Worm (Caenorhabditis elegans): ENCODE results near the gene abu-11.

The abu-11 gene

ce11 chrII:221212-221611, 26.9 kb upstream of the abu-11 start:
- TF ChIP-seq vab-7 (GFP tag; IDR thresholded peaks at IDR 0.05): no peak
- peak; percentile 23 for TF ChIP-seq nhr-102 (tag; optimal IDR thresholded peaks at IDR 0.05)
- TF ChIP-seq dmd-8 (GFP tag; IDR thresholded peaks at IDR 0.05): no peak
- peak; percentile 64 for TF ChIP-seq mes-2 (tag; optimal IDR thresholded peaks at IDR 0.05; ENCODE audit: poor library complexity, severe bottlenecking)
- peak; percentile 73 for TF ChIP-seq dpl-1 (GFP tag; optimal IDR thresholded peaks at IDR 0.05)
- TF ChIP-seq snpc-1.2 (GFP tag; IDR thresholded peaks at IDR 0.05): 0 out of 2 replicates have a peak, but pooled peaks have one; percentile 8
- TF ChIP-seq egl-43 (GFP tag; IDR thresholded peaks at IDR 0.05): peak; percentile 70
- peak; percentile 91 for TF ChIP-seq mxl-3 (GFP tag; optimal IDR thresholded peaks at IDR 0.05)
- TF ChIP-seq F37D6.2 (tag; optimal IDR thresholded peaks at IDR 0.05): peak; percentile 21
- TF ChIP-seq daf-8 (GFP tag; IDR thresholded peaks at IDR 0.05): no peak
- no peak for TF ChIP-seq Y105C5A.15 (GFP tag; IDR thresholded peaks at IDR 0.05)
- TF ChIP-seq duxl-1 (tag; optimal IDR thresholded peaks at IDR 0.05; ENCODE audit: poor library complexity): peak; percentile 35
- TF ChIP-seq hlh-11 (tag; optimal IDR thresholded peaks at IDR 0.05): peak; percentile 91
- peak; percentile 55 for TF ChIP-seq pha-4 (GFP tag; IDR thresholded peaks at IDR 0.05)
- TF ChIP-seq pha-4 (tag; optimal IDR thresholded peaks at IDR 0.05): no peak
- TF ChIP-seq rbr-2 (tag; optimal IDR thresholded peaks at IDR 0.05): peak; percentile 81
- peak in 1 of 2 experiments; percentile 51 for TF ChIP-seq daf-16 (GFP tag; optimal IDR thresholded peaks at IDR 0.05)
- TF ChIP-seq daf-16 (tag; optimal IDR thresholded peaks at IDR 0.05): peak; percentile 24
- TF ChIP-seq jun-1 (tag; optimal IDR thresholded peaks at IDR 0.05): peak; percentile 47
- peak; percentile 74 for TF ChIP-seq lin-38 (GFP tag; IDR thresholded peaks at IDR 0.05)
- no peak for TF ChIP-seq ceh-62 (tag; optimal IDR thresholded peaks at IDR 0.05)
- peak; percentile 29 for TF ChIP-seq spr-1 (tag; optimal IDR thresholded peaks at IDR 0.05)
- TF ChIP-seq Y5F2A.4 (GFP tag; optimal IDR thresholded peaks at IDR 0.05): no peak
- no peak for TF ChIP-seq ceh-32 (tag; optimal IDR thresholded peaks at IDR 0.05; ENCODE audit: poor library complexity)
- peak; percentile 14 for TF ChIP-seq nhr-77 (tag; optimal IDR thresholded peaks at IDR 0.05)
- peak; percentile 68 for TF ChIP-seq nhr-25 (tag; optimal IDR thresholded peaks at IDR 0.05; ENCODE audit: borderline replicate concordance, insufficient read depth)
- TF ChIP-seq egl-27 (tag; optimal IDR thresholded peaks at IDR 0.05): no peak
- peak; percentile 52 for TF ChIP-seq ceh-28 (tag; optimal IDR thresholded peaks at IDR 0.05)
- peak; percentile 39 to 92 for TF ChIP-seq mdl-1 (tag; optimal IDR thresholded peaks at IDR 0.05)
- TF ChIP-seq T26A8.4 (GFP tag; IDR thresholded peaks at IDR 0.05): peak; percentile 32
- peak; percentile 99 for TF ChIP-seq aha-1 (tag)
- TF ChIP-seq fos-1 (tag; optimal IDR thresholded peaks at IDR 0.05): no peak
- peak; percentile 73 for TF ChIP-seq tra-1 (GFP tag; IDR thresholded peaks at IDR 0.05)
- peak; percentile 59; the same call in 1 of the 2 replicates for TF ChIP-seq ceh-20 (GFP tag; IDR thresholded peaks at IDR 0.05)
- 0 out of 2 replicates have a peak, but pooled peaks have one; percentile 41 for TF ChIP-seq lin-1 (GFP tag; IDR thresholded peaks at IDR 0.05)
- TF ChIP-seq set-16 (GFP tag; IDR thresholded peaks at IDR 0.05): peak; percentile 86
- peak; percentile 57; the same call in 1 of the 2 replicates for TF ChIP-seq mdt-29 (GFP tag; IDR thresholded peaks at IDR 0.05)
- peak; percentile 53 to 74 for TF ChIP-seq lsy-2 (tag; optimal IDR thresholded peaks at IDR 0.05)
- peak; percentile 72 for TF ChIP-seq dmd-6 (GFP tag; IDR thresholded peaks at IDR 0.05)
- TF ChIP-seq hmg-1.1 (GFP tag; IDR thresholded peaks at IDR 0.05): peak; percentile 91
- TF ChIP-seq nhr-48 (tag; optimal IDR thresholded peaks at IDR 0.05): peak; percentile 55
- peak; percentile 60 for TF ChIP-seq lin-13 (GFP tag; optimal IDR thresholded peaks at IDR 0.05)
- TF ChIP-seq T20F7.1 (GFP tag; optimal IDR thresholded peaks at IDR 0.05): peak; percentile 66
- peak; percentile 86 for TF ChIP-seq nhr-28 (tag; optimal IDR thresholded peaks at IDR 0.05)
- TF ChIP-seq lin-15B (tag; optimal IDR thresholded peaks at IDR 0.05): no peak
- TF ChIP-seq nhr-10 (tag; optimal IDR thresholded peaks at IDR 0.05): peak; percentile 58
- TF ChIP-seq R02D3.7 (tag; optimal IDR thresholded peaks at IDR 0.05): no peak
- TF ChIP-seq unc-62 (GFP tag; optimal IDR thresholded peaks at IDR 0.05 in 1 of 2): peak in 1 of 2 experiments; percentile 98
- TF ChIP-seq unc-62 (tag; optimal IDR thresholded peaks at IDR 0.05): no peak
- no peak for TF ChIP-seq gei-8 (GFP tag; optimal IDR thresholded peaks at IDR 0.05)
- peak; percentile 99 for TF ChIP-seq hlh-30 (tag; optimal IDR thresholded peaks at IDR 0.05; ENCODE audit: insufficient read depth)

Data from whole organism, L4 larva.